Worm (Caenorhabditis elegans): ENCODE results near the gene K10C2.2.

The K10C2.2 gene

ce11 chrX:6462479-6462878 is 28.9 kb upstream of the K10C2.2 start:
- TF ChIP-seq elt-3 (tag; optimal IDR thresholded peaks at IDR 0.05) (no peak), pha-4 (tag; optimal IDR thresholded peaks at IDR 0.05) (no peak), ces-1 (GFP tag; optimal IDR thresholded peaks at IDR 0.05) (no peak), nhr-237 (tag; optimal IDR thresholded peaks at IDR 0.05) (no peak), unc-120 (tag; optimal IDR thresholded peaks at IDR 0.05; ENCODE audit: poor library complexity, severe bottlenecking) (no peak), nhr-28 (tag; optimal IDR thresholded peaks at IDR 0.05) (no peak), flh-1 (GFP tag; optimal IDR thresholded peaks at IDR 0.05) (no peak), ceh-83 (GFP tag; optimal IDR thresholded peaks at IDR 0.05) (no peak), blmp-1 (tag; optimal IDR thresholded peaks at IDR 0.05) (no peak), sem-2 (GFP tag; optimal IDR thresholded peaks at IDR 0.05) (no peak), ceh-43 (GFP tag; optimal IDR thresholded peaks at IDR 0.05) (no peak), zip-8 (tag; optimal IDR thresholded peaks at IDR 0.05) (no peak), tbx-8 (GFP tag; optimal IDR thresholded peaks at IDR 0.05) (no peak), mls-2 (tag; optimal IDR thresholded peaks at IDR 0.05) (no peak), M03D4.4 (tag; optimal IDR thresholded peaks at IDR 0.05) (no peak), hlh-1 (tag; optimal IDR thresholded peaks at IDR 0.05) (no peak)

- no peak for TF ChIP-seq ces-1 (GFP tag; optimal IDR thresholded peaks at IDR 0.05)
- TF ChIP-seq tbx-8 (GFP tag; optimal IDR thresholded peaks at IDR 0.05) = no peak
- no peak for TF ChIP-seq unc-39 (tag; optimal IDR thresholded peaks at IDR 0.05)
- no peak for TF ChIP-seq nhr-76 (tag; optimal IDR thresholded peaks at IDR 0.05)
- no peak for TF ChIP-seq sptf-1 (tag; optimal IDR thresholded peaks at IDR 0.05)
- no peak for TF ChIP-seq elt-1 (tag; optimal IDR thresholded peaks at IDR 0.05; ENCODE audit: borderline replicate concordance, insufficient read depth)
- TF ChIP-seq mep-1 (tag; optimal IDR thresholded peaks at IDR 0.05) = no peak
- TF ChIP-seq unc-120 (tag; optimal IDR thresholded peaks at IDR 0.05; ENCODE audit: poor library complexity, severe bottlenecking) = no peak
- no peak for TF ChIP-seq lin-32 (GFP tag; optimal IDR thresholded peaks at IDR 0.05)
- no peak for TF ChIP-seq unc-62 (GFP tag; optimal IDR thresholded peaks at IDR 0.05)
- no peak for TF ChIP-seq mab-5 (tag; optimal IDR thresholded peaks at IDR 0.05)
- TF ChIP-seq nhr-2 (tag; optimal IDR thresholded peaks at IDR 0.05) = no peak
Observed at ce11 chrX:6461729-6462128, 28.1 kb upstream of the K10C2.2 start, which contains the start of gene K04E7.1. Gene K04E7.1 (plus strand): TSS chrX:6462029.

- TF ChIP-seq hlh-1 (tag; optimal IDR thresholded peaks at IDR 0.05) (no peak), ceh-43 (GFP tag; optimal IDR thresholded peaks at IDR 0.05) (no peak), lin-32 (GFP tag; optimal IDR thresholded peaks at IDR 0.05) (no peak)
Observed at ce11 chrX:6460123-6460522, 26.5 kb upstream of the K10C2.2 start.

ce11 chrX:6458467-6458866 is 24.9 kb upstream of the K10C2.2 start:
- TF ChIP-seq ceh-83 (GFP tag; optimal IDR thresholded peaks at IDR 0.05) (no peak), ces-1 (GFP tag; optimal IDR thresholded peaks at IDR 0.05) (no peak), sem-2 (GFP tag; optimal IDR thresholded peaks at IDR 0.05) (no peak), drap-1 (GFP tag; optimal IDR thresholded peaks at IDR 0.05) (no peak), nhr-76 (tag; optimal IDR thresholded peaks at IDR 0.05) (no peak)

DNA sequence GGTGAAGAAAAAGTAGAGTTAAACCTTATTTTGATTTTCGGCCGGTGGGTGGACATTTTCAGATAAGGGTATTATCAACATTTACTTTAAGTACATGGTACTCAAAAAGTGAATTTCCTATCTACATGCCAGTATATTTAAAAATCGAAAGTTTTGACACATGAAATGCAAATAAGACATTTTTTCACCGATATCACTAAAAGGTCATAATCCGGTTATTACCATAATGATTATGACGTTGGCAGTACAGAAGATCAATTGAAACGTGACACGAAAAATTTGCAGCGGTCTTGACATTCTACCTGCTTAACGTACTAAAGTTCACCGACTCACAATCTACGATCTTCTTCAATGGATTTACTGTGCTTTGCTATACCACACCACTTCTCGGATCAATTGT is 24.4 kb upstream of the K10C2.2 start:
- TF ChIP-seq ham-2 (GFP tag; optimal IDR thresholded peaks at IDR 0.05) (no peak), mep-1 (tag; optimal IDR thresholded peaks at IDR 0.05) (no peak), tbx-8 (GFP tag; optimal IDR thresholded peaks at IDR 0.05) (no peak)

DNA sequence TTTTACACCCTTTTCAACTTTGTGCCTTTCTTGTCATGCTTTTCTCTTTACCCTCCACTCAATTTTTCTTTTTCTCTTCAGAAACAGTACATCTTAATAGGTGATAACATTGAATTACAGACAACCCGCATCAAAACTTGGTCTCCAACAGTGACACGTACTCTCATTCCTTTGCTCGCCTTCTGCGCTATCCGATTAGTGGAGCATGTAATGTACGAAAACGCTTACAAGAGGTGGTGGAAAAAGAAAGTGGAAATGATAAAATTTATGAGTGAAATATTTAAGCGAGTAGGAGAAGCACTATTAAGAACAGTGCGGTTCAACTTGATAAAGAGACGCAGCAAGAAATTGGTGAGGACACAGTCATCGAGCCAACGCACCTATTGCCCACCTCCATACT is 23.0 kb upstream of the K10C2.2 start, which contains the start of gene pept-1:
TSS of gene pept-1 (plus strand) at position 306 of the 400 bp plus-strand sequence.
- TF ChIP-seq unc-62 (GFP tag; optimal IDR thresholded peaks at IDR 0.05) = no peak
- no peak for TF ChIP-seq nhr-28 (tag; optimal IDR thresholded peaks at IDR 0.05)
- TF ChIP-seq mab-5 (tag; optimal IDR thresholded peaks at IDR 0.05) = no peak
- TF ChIP-seq ham-2 (GFP tag; optimal IDR thresholded peaks at IDR 0.05) = no peak
- TF ChIP-seq elt-3 (tag; optimal IDR thresholded peaks at IDR 0.05) = no peak
- TF ChIP-seq ztf-11 (tag; optimal IDR thresholded peaks at IDR 0.05) = no peak

ce11 chrX:6455157-6455556 is 21.6 kb upstream of the K10C2.2 start, which contains the start of gene nas-33:
Gene nas-33 (minus strand): TSS chrX:6455257.
- TF ChIP-seq nhr-2 (tag; optimal IDR thresholded peaks at IDR 0.05) = no peak
- no peak for TF ChIP-seq unc-62 (GFP tag; optimal IDR thresholded peaks at IDR 0.05)
- no peak for TF ChIP-seq nhr-237 (tag; optimal IDR thresholded peaks at IDR 0.05)
- no peak for TF ChIP-seq ces-1 (GFP tag; optimal IDR thresholded peaks at IDR 0.05)
- TF ChIP-seq zip-8 (tag; optimal IDR thresholded peaks at IDR 0.05) = no peak
- no peak for TF ChIP-seq unc-120 (tag; optimal IDR thresholded peaks at IDR 0.05; ENCODE audit: poor library complexity, severe bottlenecking)
- no peak for TF ChIP-seq mab-5 (tag; optimal IDR thresholded peaks at IDR 0.05)
- no peak for TF ChIP-seq tbx-8 (GFP tag; optimal IDR thresholded peaks at IDR 0.05)
- TF ChIP-seq nhr-76 (tag; optimal IDR thresholded peaks at IDR 0.05) = no peak
- TF ChIP-seq hlh-1 (tag; optimal IDR thresholded peaks at IDR 0.05) = no peak
- TF ChIP-seq ceh-39 (tag; optimal IDR thresholded peaks at IDR 0.05) = no peak
- no peak for TF ChIP-seq ceh-43 (GFP tag; optimal IDR thresholded peaks at IDR 0.05)
- no peak for TF ChIP-seq elt-1 (tag; optimal IDR thresholded peaks at IDR 0.05; ENCODE audit: borderline replicate concordance, insufficient read depth)
- TF ChIP-seq snpc-4 (tag; optimal IDR thresholded peaks at IDR 0.05) = no peak
